Worm (Caenorhabditis elegans): ENCODE data around the gene plpp-1.1.
A peak's percentile ranks its signal among the peaks of the same experiment; 100 is the strongest.

plpp-1.1 gene

ce11 chrII:3896920-3897319 lies 30.9 kb downstream of the plpp-1.1 start:
- TF ChIP-seq hlh-11 (tag; optimal IDR thresholded peaks at IDR 0.05) (peak; percentile 67), mep-1 (tag; optimal IDR thresholded peaks at IDR 0.05) (no peak), ZK337.2 (GFP tag; IDR thresholded peaks at IDR 0.05) (no peak), nhr-10 (tag; optimal IDR thresholded peaks at IDR 0.05) (no peak), mdl-1 (tag; optimal IDR thresholded peaks at IDR 0.05) (peak in 1 of 2 experiments; percentile 77), Y48G9A.11 (GFP tag; IDR thresholded peaks at IDR 0.05) (no peak), lin-29 (GFP tag; IDR thresholded peaks at IDR 0.05) (no peak), ceh-62 (tag; optimal IDR thresholded peaks at IDR 0.05) (no peak), nhr-48 (tag; optimal IDR thresholded peaks at IDR 0.05) (no peak), tag-97 (GFP tag; IDR thresholded peaks at IDR 0.05) (no peak), rbr-2 (tag; optimal IDR thresholded peaks at IDR 0.05) (no peak), daf-16 (GFP tag; optimal IDR thresholded peaks at IDR 0.05) (peak in 1 of 2 experiments; percentile 73), daf-16 (tag; optimal IDR thresholded peaks at IDR 0.05) (no peak), madf-5 (GFP tag; IDR thresholded peaks at IDR 0.05) (no peak), ama-1 (optimal IDR thresholded peaks at IDR 0.05) (no peak), hmg-1.1 (GFP tag; IDR thresholded peaks at IDR 0.05) (no peak), aha-1 (tag) (peak; percentile 92), madf-9 (GFP tag; conservative IDR thresholded peaks at IDR 0.05) (no peak), dmd-8 (GFP tag; IDR thresholded peaks at IDR 0.05) (no peak), duxl-1 (tag; optimal IDR thresholded peaks at IDR 0.05; ENCODE audit: poor library complexity) (peak; percentile 52), fkh-10 (GFP tag; optimal IDR thresholded peaks at IDR 0.05) (no peak), nhr-28 (tag; optimal IDR thresholded peaks at IDR 0.05) (peak; percentile 42), nhr-11 (tag; optimal IDR thresholded peaks at IDR 0.05) (no peak), ceh-28 (tag; optimal IDR thresholded peaks at IDR 0.05) (no peak), dpl-1 (GFP tag; optimal IDR thresholded peaks at IDR 0.05) (no peak), skn-1 (tag; optimal IDR thresholded peaks at IDR 0.05) (no peak), pha-4 (GFP tag; IDR thresholded peaks at IDR 0.05) (no peak), pha-4 (tag; optimal IDR thresholded peaks at IDR 0.05) (no peak), tra-1 (GFP tag; IDR thresholded peaks at IDR 0.05) (no peak)

- TF ChIP-seq unc-39 (tag; optimal IDR thresholded peaks at IDR 0.05) (no peak), nhr-25 (tag; optimal IDR thresholded peaks at IDR 0.05; ENCODE audit: borderline replicate concordance, insufficient read depth) (no peak), ztf-7 (tag; optimal IDR thresholded peaks at IDR 0.05) (no peak), sdz-12 (GFP tag; optimal IDR thresholded peaks at IDR 0.05) (no peak), lin-29 (GFP tag; IDR thresholded peaks at IDR 0.05) (no peak), lin-13 (GFP tag; optimal IDR thresholded peaks at IDR 0.05) (no peak), php-3 (GFP tag; IDR thresholded peaks at IDR 0.05) (no peak), madf-9 (GFP tag; conservative IDR thresholded peaks at IDR 0.05) (no peak), cey-2 (tag; optimal IDR thresholded peaks at IDR 0.05; ENCODE audit: borderline replicate concordance, insufficient read depth) (no peak), egl-27 (tag; optimal IDR thresholded peaks at IDR 0.05) (no peak)
Measured at ce11 chrII:3894755-3895154, 33.0 kb downstream of the plpp-1.1 start, which contains the start of gene F53C3.7. Gene F53C3.7, plus strand, starts transcription at chrII:3895055.

ce11 chrII:3893911-3894310 lies 33.9 kb downstream of the plpp-1.1 start:
- TF ChIP-seq lin-29 (GFP tag; IDR thresholded peaks at IDR 0.05) (no peak), gei-8 (GFP tag; optimal IDR thresholded peaks at IDR 0.05) (no peak), lin-13 (GFP tag; optimal IDR thresholded peaks at IDR 0.05) (no peak), Y5F2A.4 (GFP tag; optimal IDR thresholded peaks at IDR 0.05) (no peak), ctbp-1 (GFP tag; IDR thresholded peaks at IDR 0.05) (no peak), saeg-2 (GFP tag; IDR thresholded peaks at IDR 0.05) (no peak), daf-12 (tag; optimal IDR thresholded peaks at IDR 0.05) (no peak), aha-1 (tag) (peak; percentile 93), nhr-6 (tag; optimal IDR thresholded peaks at IDR 0.05) (no peak)
